Worm (Caenorhabditis elegans) whole organism, late embryonic: ENCODE measurements around the gene nhr-118.
A peak's percentile ranks its signal among the peaks of the same experiment; 100 is the strongest.

Experiments
- K09A11.1 ChIP-seq: sonication (generic microtip); optimal IDR thresholded peaks from 2 replicates; lab custom pipeline; 2017; ENCODE audit warnings: antibody characterized with exemption, mild to moderate bottlenecking, missing genetic modification characterization, missing compliant biosample characterization; ENCODE audit not compliant: insufficient read depth
- T23F11.4 ChIP-seq: fragments of 200-800 bp; sonication (Bioruptor generic); optimal IDR thresholded peaks from 2 replicates; lab custom pipeline; 2018; ENCODE audit warnings: mild to moderate bottlenecking, missing genetic modification characterization, missing compliant biosample characterization
- ahr-1 ChIP-seq: sonication (generic microtip); optimal IDR thresholded peaks from 2 replicates; lab custom pipeline; 2016; ENCODE audit warnings: missing genetic modification characterization, missing compliant biosample characterization
- ceh-18 ChIP-seq: sonication (generic microtip); optimal IDR thresholded peaks from 2 replicates; lab custom pipeline; 2016; ENCODE audit warnings: missing genetic modification characterization, missing compliant biosample characterization
- ceh-2 ChIP-seq: sonication (generic microtip); optimal IDR thresholded peaks from 2 replicates; lab custom pipeline; 2016; ENCODE audit warnings: missing genotype, missing genetic modification characterization, missing compliant biosample characterization
- ceh-24 ChIP-seq: sonication (generic microtip); optimal IDR thresholded peaks from 2 replicates; lab custom pipeline; 2016; ENCODE audit warnings: mild to moderate bottlenecking, missing genetic modification characterization, missing compliant biosample characterization
- ceh-31 ChIP-seq: sonication (generic microtip); optimal IDR thresholded peaks from 2 replicates; lab custom pipeline; 2016; ENCODE audit warnings: missing genetic modification characterization, missing compliant biosample characterization
- ceh-34 ChIP-seq: sonication (generic microtip); optimal IDR thresholded peaks from 2 replicates; lab custom pipeline; 2016; ENCODE audit warnings: mild to moderate bottlenecking, missing genetic modification characterization, missing compliant biosample characterization
- ceh-48 ChIP-seq: sonication (generic microtip); optimal IDR thresholded peaks from 2 replicates; lab custom pipeline; 2016; ENCODE audit warnings: missing genetic modification characterization, inconsistent platforms, missing compliant biosample characterization
- ceh-6 ChIP-seq: fragments of 200-800 bp; sonication (Bioruptor generic); optimal IDR thresholded peaks from 2 replicates; lab custom pipeline; 2018; ENCODE audit warnings: mild to moderate bottlenecking, missing genetic modification characterization, missing compliant biosample characterization
- ceh-9 ChIP-seq: sonication (generic microtip); optimal IDR thresholded peaks from 2 replicates; lab custom pipeline; 2016; ENCODE audit warnings: mild to moderate bottlenecking, missing genetic modification characterization, inconsistent platforms, missing compliant biosample characterization
- che-1 ChIP-seq: sonication (generic microtip); optimal IDR thresholded peaks from 2 replicates; lab custom pipeline; 2016; ENCODE audit warnings: mild to moderate bottlenecking, missing genetic modification characterization, missing compliant biosample characterization
- dmd-4 ChIP-seq: sonication (generic microtip); optimal IDR thresholded peaks from 2 replicates; lab custom pipeline; 2016; ENCODE audit warnings: borderline replicate concordance, missing genetic modification characterization, missing compliant biosample characterization
- dve-1 ChIP-seq: sonication (generic microtip); optimal IDR thresholded peaks from 2 replicates; lab custom pipeline; 2017; ENCODE audit warnings: antibody characterized with exemption, mild to moderate bottlenecking, missing genetic modification characterization, missing compliant biosample characterization
- elt-2 ChIP-seq: sonication (generic microtip); optimal IDR thresholded peaks from 2 replicates; lab custom pipeline; 2016; ENCODE audit warnings: missing genetic modification reagents, missing genetic modification characterization, missing compliant biosample characterization
- elt-4 ChIP-seq: sonication (generic microtip); optimal IDR thresholded peaks from 2 replicates; lab custom pipeline; 2016; ENCODE audit warnings: missing genetic modification characterization, missing compliant biosample characterization
- eyg-1 ChIP-seq: sonication (generic microtip); optimal IDR thresholded peaks from 2 replicates; lab custom pipeline; 2016; ENCODE audit warnings: missing genotype, missing genetic modification characterization, missing compliant biosample characterization
- fax-1 ChIP-seq: sonication (generic microtip); optimal IDR thresholded peaks from 2 replicates; lab custom pipeline; 2016; ENCODE audit warnings: missing genotype, missing genetic modification characterization, missing compliant biosample characterization
- fkh-10 ChIP-seq: fragments of 150-350 bp; optimal IDR thresholded peaks from 2 replicates; lab custom pipeline; 2014; ENCODE audit warnings: missing biosample characterization, missing genetic modification reagents, missing genetic modification characterization
- fkh-6 ChIP-seq: sonication (generic microtip); optimal IDR thresholded peaks from 2 replicates; lab custom pipeline; 2016; ENCODE audit warnings: missing genetic modification characterization, missing compliant biosample characterization
- hlh-13 ChIP-seq: fragments of 200-800 bp; sonication (Bioruptor generic); optimal IDR thresholded peaks from 2 replicates; lab custom pipeline; 2018; ENCODE audit warnings: mild to moderate bottlenecking, missing genetic modification characterization, missing compliant biosample characterization
- hlh-30 ChIP-seq: sonication (generic microtip); optimal IDR thresholded peaks from 2 replicates; lab custom pipeline; 2017; ENCODE audit warnings: antibody characterized with exemption, missing genetic modification characterization, missing compliant biosample characterization; ENCODE audit not compliant: insufficient read depth
- hlh-8 ChIP-seq: sonication (generic microtip); optimal IDR thresholded peaks from 2 replicates; lab custom pipeline; 2016; ENCODE audit warnings: missing genotype, missing genetic modification characterization, missing compliant biosample characterization
- madf-2 ChIP-seq: sonication (generic microtip); optimal IDR thresholded peaks from 2 replicates; lab custom pipeline; 2017; ENCODE audit warnings: missing genetic modification characterization, missing compliant biosample characterization
- nfya-1 ChIP-seq: sonication (generic microtip); optimal IDR thresholded peaks from 2 replicates; lab custom pipeline; 2017; ENCODE audit warnings: missing genetic modification characterization, mild to moderate bottlenecking, missing compliant biosample characterization, antibody characterized with exemption, moderate library complexity
- pag-3 ChIP-seq: sonication (generic microtip); optimal IDR thresholded peaks from 2 replicates; lab custom pipeline; 2016; ENCODE audit warnings: missing compliant biosample characterization, missing genetic modification characterization, borderline replicate concordance
- pat-9 ChIP-seq: fragments of 200-800 bp; sonication (Bioruptor generic); optimal IDR thresholded peaks from 2 replicates; lab custom pipeline; 2018; ENCODE audit warnings: mild to moderate bottlenecking, missing genetic modification characterization, moderate library complexity, missing compliant biosample characterization
- pha-2 ChIP-seq: sonication (generic microtip); optimal IDR thresholded peaks from 2 replicates; lab custom pipeline; 2017; ENCODE audit warnings: mild to moderate bottlenecking, missing genetic modification characterization, missing compliant biosample characterization
- pha-4 ChIP-seq: fragments of 150-350 bp; optimal IDR thresholded peaks from 2 replicates; lab custom pipeline; 2018; ENCODE audit warnings: missing biosample characterization, missing genetic modification reagents, missing genetic modification characterization
- sdc-2 ChIP-seq: sonication (generic microtip); optimal IDR thresholded peaks from 2 replicates; lab custom pipeline; 2016; ENCODE audit warnings: missing genotype, missing genetic modification characterization, missing compliant biosample characterization
- sox-2 ChIP-seq: fragments of 200-800 bp; sonication (Bioruptor generic); IDR thresholded peaks from 2 replicates; pipeline ENCODE4 v1.3.6; 2022; ENCODE audit warnings: missing genetic modification reagents, missing genetic modification characterization, missing compliant biosample characterization
- sox-4 ChIP-seq: sonication (generic microtip); optimal IDR thresholded peaks from 2 replicates; lab custom pipeline; 2017; ENCODE audit warnings: mild to moderate bottlenecking, missing genetic modification characterization, inconsistent platforms, missing compliant biosample characterization
- syd-9 ChIP-seq: sonication (generic microtip); optimal IDR thresholded peaks from 2 replicates; lab custom pipeline; 2016; ENCODE audit warnings: mild to moderate bottlenecking, missing genetic modification characterization, moderate library complexity, missing compliant biosample characterization
- tbx-2 ChIP-seq: sonication (generic microtip); optimal IDR thresholded peaks from 2 replicates; lab custom pipeline; 2016; ENCODE audit warnings: missing genetic modification characterization, missing compliant biosample characterization
- ttx-3 ChIP-seq: sonication (generic microtip); optimal IDR thresholded peaks from 2 replicates; lab custom pipeline; 2016; ENCODE audit warnings: missing genetic modification reagents, missing genetic modification characterization, missing compliant biosample characterization
- unc-3 ChIP-seq, 2 experiments: fragments of 200-800 bp in 1 of 2; sonication (Bioruptor generic) in 1 of 2; sonication (generic microtip) in 1 of 2; conservative IDR thresholded peaks in 1 of 2; optimal IDR thresholded peaks in 1 of 2; 2 replicates each; pipeline versions ENCODE4 v1.3.6 to Lab custom; 2016 to 2022; ENCODE audit warnings: missing compliant biosample characterization in 2 of 2, missing genetic modification characterization in 2 of 2, missing genetic modification reagents in 1 of 2
- unc-42 ChIP-seq: sonication (generic microtip); optimal IDR thresholded peaks from 2 replicates; lab custom pipeline; 2016; ENCODE audit warnings: missing genotype, missing genetic modification characterization, missing compliant biosample characterization
- unc-55 ChIP-seq: sonication (generic microtip); optimal IDR thresholded peaks from 2 replicates; lab custom pipeline; 2017; ENCODE audit warnings: missing biosample characterization, missing genetic modification reagents, missing genetic modification characterization
- zip-5 ChIP-seq: sonication (generic microtip); optimal IDR thresholded peaks from 2 replicates; lab custom pipeline; 2016; ENCODE audit warnings: missing genetic modification characterization, missing compliant biosample characterization

nhr-118 gene

DNA sequence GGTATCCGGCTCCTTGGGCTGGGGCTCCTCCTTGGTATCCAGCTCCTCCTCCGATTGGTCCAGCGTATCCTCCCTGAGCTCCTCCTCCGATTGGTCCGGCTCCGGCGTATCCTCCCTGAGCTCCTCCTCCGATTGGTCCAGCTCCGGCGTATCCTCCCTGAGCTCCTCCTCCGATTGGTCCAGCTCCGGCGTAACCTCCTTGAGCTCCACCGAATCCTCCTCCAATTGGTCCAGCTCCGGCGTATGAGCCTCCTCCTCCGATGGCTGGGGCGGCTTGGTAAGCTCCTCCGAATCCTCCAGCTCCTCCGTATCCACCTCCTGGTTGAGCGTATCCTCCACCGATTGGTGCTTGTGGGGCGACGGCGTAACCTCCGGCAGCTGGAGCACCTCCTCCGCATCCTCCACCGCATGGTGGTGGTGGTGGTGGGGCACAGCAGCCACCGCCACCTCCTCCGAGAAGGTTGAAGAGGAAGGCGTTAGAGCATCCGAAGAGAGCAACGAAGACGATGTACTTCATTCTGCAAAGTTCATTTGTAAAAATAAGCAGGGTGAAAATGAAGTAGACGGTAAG, 27.9 kb downstream of the nhr-118 start, which contains the start of gene Y47D7A.13:
Gene Y47D7A.13 (minus strand): TSS at position 517 of the 571 bp plus-strand sequence.
- peak; percentile 39 for TF ChIP-seq dmd-4 (tag; lab: Kevin White, UChicago)
- TF ChIP-seq ceh-2 (tag; lab: Kevin White, UChicago), result no peak
- TF ChIP-seq fkh-6 (tag; lab: Kevin White, UChicago), result no peak

- TF ChIP-seq ahr-1 (no peak), K09A11.1 (tag; lab: Kevin White, UChicago) (no peak), pat-9 (tag; lab: Kevin White, UChicago) (no peak)
These were observed 29.6 kb downstream of the nhr-118 start for ce11 chrV:4437215-4437614.

DNA sequence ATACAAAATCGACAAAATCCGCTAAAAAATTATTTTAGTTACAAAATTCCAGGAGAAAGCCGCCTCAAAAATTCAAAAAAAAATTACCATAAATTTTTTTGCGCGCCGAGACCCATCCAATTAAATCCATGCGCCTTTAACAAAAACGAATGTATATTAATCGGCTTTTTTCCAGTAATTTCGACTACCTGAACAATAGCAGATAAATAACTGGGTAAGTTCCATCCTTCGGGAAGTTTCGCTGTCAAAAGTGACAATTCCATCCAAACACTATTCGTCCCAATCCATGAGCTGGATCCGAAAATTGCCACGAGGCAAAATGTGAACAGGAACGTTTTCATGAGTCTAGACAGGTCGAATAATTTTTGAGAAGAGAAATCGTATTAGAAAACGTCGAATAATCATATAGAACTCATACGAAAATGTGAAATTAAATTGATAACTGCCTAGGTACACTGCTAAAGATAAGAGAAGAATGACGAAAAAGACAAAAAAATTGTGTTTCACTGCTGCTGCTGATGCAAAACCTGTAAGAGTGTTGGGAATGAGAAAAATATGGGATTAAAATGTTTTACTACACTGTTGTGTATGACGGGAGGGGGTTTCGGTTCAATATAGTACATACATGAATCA, 35.2 kb downstream of the nhr-118 start, which contains the start of gene rft-1:
Gene rft-1 (minus strand): TSS at position 475 of the 633 bp plus-strand sequence.
- TF ChIP-seq hlh-30 (tag; lab: Kevin White, UChicago), result no peak
- no peak for TF ChIP-seq hlh-8 (tag; lab: Kevin White, UChicago)
- TF ChIP-seq fax-1 (tag; lab: Kevin White, UChicago), result no peak
- no peak for TF ChIP-seq dve-1 (tag; lab: Kevin White, UChicago)
- no peak for TF ChIP-seq ceh-48 (tag; lab: Kevin White, UChicago)
- TF ChIP-seq hlh-13 (GFP tag; lab: Kevin White, UChicago), result no peak
- TF ChIP-seq ceh-9, result no peak
- TF ChIP-seq syd-9 (tag; lab: Kevin White, UChicago), result no peak
- TF ChIP-seq pha-4 (tag; lab: Kevin White, UChicago), result no peak
- TF ChIP-seq ceh-6, result no peak

- TF ChIP-seq hlh-30 (tag; lab: Kevin White, UChicago) (no peak), syd-9 (tag; lab: Kevin White, UChicago) (no peak), sox-4 (tag; lab: Kevin White, UChicago) (no peak), zip-5 (tag; lab: Kevin White, UChicago) (no peak), pha-2 (tag; lab: Kevin White, UChicago) (no peak), unc-55 (no peak), ttx-3 (tag; lab: Kevin White, UChicago) (no peak), sox-2 (GFP tag; lab: Robert Waterston, UW) (no peak), tbx-2 (tag; lab: Kevin White, UChicago) (no peak), fax-1 (tag; lab: Kevin White, UChicago) (no peak), ceh-24 (no peak), sdc-2 (tag; lab: Kevin White, UChicago) (no peak), ceh-48 (tag; lab: Kevin White, UChicago) (no peak), che-1 (tag; lab: Kevin White, UChicago) (no peak), ceh-18 (tag; lab: Kevin White, UChicago) (no peak), fkh-10 (GFP tag; lab: Kevin White, UChicago) (no peak), ceh-31 (tag; lab: Kevin White, UChicago) (no peak)
These were observed 40.0 kb downstream of the nhr-118 start for ce11 chrV:4447637-4448036.

DNA sequence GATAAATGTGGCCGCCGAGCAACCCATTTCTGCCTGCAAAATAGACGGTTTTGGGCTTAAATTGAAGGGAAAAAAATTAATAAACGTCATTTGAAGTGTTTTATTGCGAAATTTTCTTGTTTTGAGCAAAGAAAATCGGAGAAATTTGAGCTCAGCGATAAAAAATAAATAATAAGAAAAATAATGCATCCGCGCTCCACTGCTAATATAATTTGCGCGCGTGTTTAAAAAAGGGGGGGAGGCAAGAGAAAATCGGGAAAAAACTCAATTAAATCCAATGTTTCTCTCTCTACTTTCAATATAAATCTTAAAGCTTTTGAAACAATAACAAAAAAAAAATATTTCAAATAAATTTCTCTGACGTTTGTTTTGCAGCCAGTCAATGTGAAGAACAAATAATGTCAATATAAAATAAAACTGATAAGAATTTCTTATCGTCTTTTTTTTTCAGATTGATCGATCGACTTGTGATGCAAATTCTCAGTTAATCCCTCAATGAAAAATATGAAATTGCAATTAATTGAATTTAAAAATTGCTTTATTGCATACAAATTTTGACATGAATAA, 43.0 kb downstream of the nhr-118 start, which contains the start of gene rft-2:
Gene rft-2 (minus strand): TSS at position 41 of the 567 bp plus-strand sequence.
- TF ChIP-seq madf-2 (tag; lab: Kevin White, UChicago) (no peak), T23F11.4 (no peak), elt-4 (tag; lab: Kevin White, UChicago) (no peak), che-1 (tag; lab: Kevin White, UChicago) (no peak), sox-2 (GFP tag; lab: Robert Waterston, UW) (no peak), ceh-34 (tag; lab: Kevin White, UChicago) (peak; percentile 22), nfya-1 (tag; lab: Kevin White, UChicago) (peak; percentile 15), unc-3 (GFP tag; conservative IDR thresholded peaks at IDR 0.05; lab: Robert Waterston, UW) (no peak), unc-3 (tag; optimal IDR thresholded peaks at IDR 0.05; lab: Kevin White, UChicago) (no peak), ttx-3 (tag; lab: Kevin White, UChicago) (no peak), dve-1 (tag; lab: Kevin White, UChicago) (no peak), eyg-1 (no peak), tbx-2 (tag; lab: Kevin White, UChicago) (no peak), pag-3 (tag; lab: Kevin White, UChicago) (no peak), fax-1 (tag; lab: Kevin White, UChicago) (no peak), zip-5 (tag; lab: Kevin White, UChicago) (no peak), elt-2 (peak; percentile 70), ceh-31 (tag; lab: Kevin White, UChicago) (no peak), fkh-6 (tag; lab: Kevin White, UChicago) (no peak), unc-42 (tag; lab: Kevin White, UChicago) (peak; percentile 90), ceh-24 (no peak), syd-9 (tag; lab: Kevin White, UChicago) (no peak), pat-9 (tag; lab: Kevin White, UChicago) (no peak)
